Worm (Caenorhabditis elegans): ENCODE measurements around the gene asm-1.

Gene asm-1

DNA sequence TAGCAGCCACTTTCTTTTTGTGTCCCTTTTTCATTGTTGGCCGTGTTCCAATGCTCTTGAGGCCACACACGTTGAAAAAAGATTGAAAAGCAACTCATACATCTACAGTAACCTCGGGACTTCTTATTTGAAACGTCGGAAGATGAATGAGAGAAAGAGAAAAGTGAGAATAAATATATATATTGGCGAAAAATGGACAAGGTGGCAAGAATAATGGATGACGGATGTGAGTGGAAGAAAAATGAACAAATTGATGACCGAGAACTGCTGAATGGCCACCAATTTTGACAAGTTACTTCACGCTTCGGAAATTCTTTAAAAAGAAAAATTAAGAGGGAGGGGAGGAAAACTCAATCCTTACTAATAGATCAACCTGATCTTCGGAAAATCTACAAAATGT is 48.3 kb downstream of the asm-1 start:
- TF ChIP-seq C06A6.2 (GFP tag; conservative IDR thresholded peaks at IDR 0.05): no peak

Data from whole organism, young adult.